Fruit fly (Drosophila melanogaster): ENCODE results near the gene CG33630.

The CG33630 gene

DNA sequence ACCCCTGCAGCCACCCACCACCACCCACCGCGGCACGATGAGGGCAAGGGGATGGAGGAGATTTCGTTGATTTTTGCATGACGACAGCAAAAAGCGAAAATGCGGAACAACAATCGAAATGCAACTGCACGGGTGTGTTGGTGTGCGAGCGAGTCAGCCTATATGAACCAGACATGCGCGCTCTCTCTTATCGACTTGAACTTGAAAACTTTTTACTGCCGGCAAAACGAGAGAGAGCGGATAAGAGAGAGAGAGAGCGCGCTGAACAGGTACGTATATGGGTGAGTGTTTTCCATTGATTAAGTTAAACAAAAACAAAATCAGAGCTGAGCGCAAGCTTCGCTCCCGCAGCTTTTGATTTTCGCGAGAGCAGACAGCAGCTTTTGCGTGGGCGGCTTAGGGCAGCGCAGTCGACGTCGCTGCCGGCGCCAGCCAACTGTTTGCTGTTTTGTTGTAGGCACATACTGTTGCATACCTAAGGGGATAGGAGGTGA, 26.8 kb downstream of the CG33630 start:
- TF ChIP-seq Oaz (GFP tag; IDR thresholded peaks at IDR 0.05) (no peak), CG9437 (GFP tag; optimal IDR thresholded peaks at IDR 0.05) (no peak), seq (GFP tag; IDR thresholded peaks at IDR 0.05) (0 out of 2 replicates have a peak, but pooled peaks have one; percentile 17), CG12769 (tag; optimal IDR thresholded peaks at IDR 0.05) (peak; percentile 17), CG10543 (GFP tag; optimal IDR thresholded peaks at IDR 0.05) (no peak), sd (tag; optimal IDR thresholded peaks at IDR 0.05) (peak; percentile 74), CG4820 (GFP tag; optimal IDR thresholded peaks at IDR 0.05) (no peak), corto (GFP tag; optimal IDR thresholded peaks at IDR 0.05) (peak; percentile 34), tll (GFP tag; optimal IDR thresholded peaks at IDR 0.05) (no peak), CG10321 (GFP tag; IDR thresholded peaks at IDR 0.05) (peak; percentile 86), CG2712 (tag; optimal IDR thresholded peaks at IDR 0.05) (no peak), oc (tag; optimal IDR thresholded peaks at IDR 0.05) (peak; percentile 46), Fer1 (GFP tag; optimal IDR thresholded peaks at IDR 0.05) (peak; percentile 8), zen2 (GFP tag; IDR thresholded peaks at IDR 0.05; ENCODE audit: partially characterized antibody) (0 out of 3 replicates have a peak, but pooled peaks have one; percentile 26), cg (GFP tag; optimal IDR thresholded peaks at IDR 0.05) (peak; percentile 78), CG31224 (GFP tag; IDR thresholded peaks at IDR 0.05) (no peak), Bteb2 (GFP tag; optimal IDR thresholded peaks at IDR 0.05) (no peak), CG6254 (GFP tag; optimal IDR thresholded peaks at IDR 0.05) (no peak), Lpt (GFP tag; optimal IDR thresholded peaks at IDR 0.05) (no peak), ATbp (GFP tag; optimal IDR thresholded peaks at IDR 0.05) (no peak), CG13894 (tag; optimal IDR thresholded peaks at IDR 0.05) (no peak), Deaf1 (tag; optimal IDR thresholded peaks at IDR 0.05) (peak; percentile 3), chinmo (GFP tag; IDR thresholded peaks at IDR 0.05; ENCODE audit: partially characterized antibody) (peak; percentile 97; the same call in 3 of the 4 replicates), CTCF (GFP tag; optimal IDR thresholded peaks at IDR 0.05) (no peak), zfh2 (GFP tag; optimal IDR thresholded peaks at IDR 0.05) (no peak), Nf-YC (tag; optimal IDR thresholded peaks at IDR 0.05) (peak; percentile 32), Lim3 (GFP tag; IDR thresholded peaks at IDR 0.05) (no peak), Atf3 (GFP tag; optimal IDR thresholded peaks at IDR 0.05) (no peak), CG13775 (GFP tag; optimal IDR thresholded peaks at IDR 0.05) (no peak), bcd (GFP tag; optimal IDR thresholded peaks at IDR 0.05) (no peak), CG11247 (GFP tag; IDR thresholded peaks at IDR 0.05) (no peak), CG6175 (GFP tag; IDR thresholded peaks at IDR 0.05) (no peak), Adf1 (GFP tag; IDR thresholded peaks at IDR 0.05) (peak; percentile 99), Trl (optimal IDR thresholded peaks at IDR 0.05) (peak; percentile 90 to 98), Trl (GFP tag; optimal IDR thresholded peaks at IDR 0.05) (peak; percentile 51), Taf1 (GFP tag; IDR thresholded peaks at IDR 0.05) (no peak), unc-4 (GFP tag; IDR thresholded peaks at IDR 0.05; ENCODE audit: partially characterized antibody) (peak; percentile 47), CG7928 (GFP tag; optimal IDR thresholded peaks at IDR 0.05) (no peak), ro (GFP tag; IDR thresholded peaks at IDR 0.05) (no peak), nau (GFP tag; optimal IDR thresholded peaks at IDR 0.05) (no peak), Dip2 (GFP tag; IDR thresholded peaks at IDR 0.05) (no peak), Oli (tag; optimal IDR thresholded peaks at IDR 0.05) (no peak), Nf-YA (GFP tag; IDR thresholded peaks at IDR 0.05) (no peak), CG3995 (GFP tag; optimal IDR thresholded peaks at IDR 0.05) (no peak), CG3726 (GFP tag; IDR thresholded peaks at IDR 0.05) (no peak), CG30431 (GFP tag; optimal IDR thresholded peaks at IDR 0.05) (no peak), CG32772 (GFP tag; IDR thresholded peaks at IDR 0.05) (no peak), CG11696 (GFP tag; IDR thresholded peaks at IDR 0.05) (no peak), CG11723 (GFP tag; optimal IDR thresholded peaks at IDR 0.05) (no peak), Side (GFP tag; optimal IDR thresholded peaks at IDR 0.05) (no peak), usp (GFP tag; optimal IDR thresholded peaks at IDR 0.05) (no peak), klu (GFP tag; IDR thresholded peaks at IDR 0.05) (peak; percentile 66)

Data from whole organism, embryonic.